Fruit fly (Drosophila melanogaster): Measurements from ENCODE around the gene CG4186.

Gene CG4186

dm6 chr3L:20778224-20779063, 9.1 kb downstream of the CG4186 start, which contains the start of the genes Pex16 and Pex14 (continued):
- TF ChIP-seq CG10979 (tag; optimal IDR thresholded peaks at IDR 0.05), result peak; percentile 39
- TF ChIP-seq CG15696 (tag; optimal IDR thresholded peaks at IDR 0.05), result peak; percentile 61
- no peak for TF ChIP-seq bowl (GFP tag; IDR thresholded peaks at IDR 0.05)
- peak; percentile 55 for TF ChIP-seq eyg (GFP tag; optimal IDR thresholded peaks at IDR 0.05)
- TF ChIP-seq gcm (GFP tag; optimal IDR thresholded peaks at IDR 0.05), result no peak
- peak; percentile 68 for TF ChIP-seq CG15269 (tag; optimal IDR thresholded peaks at IDR 0.05)
- TF ChIP-seq CG9817 (tag; optimal IDR thresholded peaks at IDR 0.05), result peak; percentile 76
- TF ChIP-seq ssp (GFP tag; IDR thresholded peaks at IDR 0.05), result peak; percentile 63
- TF ChIP-seq CG10147 (GFP tag; optimal IDR thresholded peaks at IDR 0.05), result no peak
- peak; percentile 70 for TF ChIP-seq CG13424 (tag; optimal IDR thresholded peaks at IDR 0.05)
- TF ChIP-seq lmd (GFP tag; IDR thresholded peaks at IDR 0.05), result peak; percentile 80
- no peak for TF ChIP-seq CrebB (tag; optimal IDR thresholded peaks at IDR 0.05)
- TF ChIP-seq Sox102F (GFP tag; optimal IDR thresholded peaks at IDR 0.05), result no peak
- TF ChIP-seq btn (GFP tag; optimal IDR thresholded peaks at IDR 0.05), result peak; percentile 45
- TF ChIP-seq Dek (tag; optimal IDR thresholded peaks at IDR 0.05), result no peak
- peak; percentile 69 for TF ChIP-seq NfI (GFP tag; optimal IDR thresholded peaks at IDR 0.05)
- no peak for TF ChIP-seq gsb (GFP tag; IDR thresholded peaks at IDR 0.05)
- TF ChIP-seq sens-2 (GFP tag; IDR thresholded peaks at IDR 0.05), result no peak
- TF ChIP-seq NFAT (GFP tag; IDR thresholded peaks at IDR 0.05), result peak; percentile 76
- no peak for TF ChIP-seq z (GFP tag; IDR thresholded peaks at IDR 0.05)
- TF ChIP-seq oc (tag; optimal IDR thresholded peaks at IDR 0.05), result no peak
- peak; percentile 73 for TF ChIP-seq tgo (GFP tag; IDR thresholded peaks at IDR 0.05)
- TF ChIP-seq H2.0 (GFP tag; IDR thresholded peaks at IDR 0.05), result peak; percentile 71
- TF ChIP-seq bigmax (GFP tag; optimal IDR thresholded peaks at IDR 0.05), result no peak
- TF ChIP-seq PHDP (tag; optimal IDR thresholded peaks at IDR 0.05), result peak; percentile 46
- peak; percentile 19 for TF ChIP-seq CG2875 (GFP tag; optimal IDR thresholded peaks at IDR 0.05)
- TF ChIP-seq CG11696 (GFP tag; IDR thresholded peaks at IDR 0.05), result peak; percentile 48; the same call in 1 of the 2 replicates
- TF ChIP-seq CG4282 (GFP tag; optimal IDR thresholded peaks at IDR 0.05), result no peak
- peak; percentile 37 for TF ChIP-seq ara (GFP tag; IDR thresholded peaks at IDR 0.05)
- peak; percentile 25 for TF ChIP-seq CG17912 (GFP tag; optimal IDR thresholded peaks at IDR 0.05)
- TF ChIP-seq CG10267 (tag; optimal IDR thresholded peaks at IDR 0.05), result peak; percentile 44
- no peak for TF ChIP-seq Hey (tag; optimal IDR thresholded peaks at IDR 0.05)
- no peak; the same call in 1 of the 2 replicates for TF ChIP-seq CG31441 (GFP tag; IDR thresholded peaks at IDR 0.05)
- peak; percentile 48; the same call in 1 of the 2 replicates for TF ChIP-seq Poxn (GFP tag; IDR thresholded peaks at IDR 0.05)
- peak; percentile 46; the same call in 1 of the 3 replicates for TF ChIP-seq CG11560 (tag; IDR thresholded peaks at IDR 0.05)
- TF ChIP-seq CG12071 (GFP tag; optimal IDR thresholded peaks at IDR 0.05), result peak; percentile 20
- TF ChIP-seq jing (GFP tag; optimal IDR thresholded peaks at IDR 0.05), result no peak
- TF ChIP-seq gcm2 (GFP tag; optimal IDR thresholded peaks at IDR 0.05), result peak; percentile 27
- TF ChIP-seq CG17568 (GFP tag; optimal IDR thresholded peaks at IDR 0.05), result no peak
- TF ChIP-seq ranshi (GFP tag; IDR thresholded peaks at IDR 0.05), result peak; percentile 71
- peak; percentile 79 for TF ChIP-seq CG12391 (tag; optimal IDR thresholded peaks at IDR 0.05)
- no peak for TF ChIP-seq fd102C (GFP tag; optimal IDR thresholded peaks at IDR 0.05)
- peak; percentile 53 for TF ChIP-seq sug (tag; optimal IDR thresholded peaks at IDR 0.05)
- TF ChIP-seq CG4854 (GFP tag; optimal IDR thresholded peaks at IDR 0.05), result peak; percentile 38
- TF ChIP-seq dmrt99B (tag; optimal IDR thresholded peaks at IDR 0.05), result no peak
- TF ChIP-seq Dad (GFP tag; optimal IDR thresholded peaks at IDR 0.05), result peak; percentile 65
- peak; percentile 64; the same call in 2 of the 3 replicates for TF ChIP-seq B-H1 (GFP tag; IDR thresholded peaks at IDR 0.05)
- TF ChIP-seq pb (GFP tag; optimal IDR thresholded peaks at IDR 0.05), result peak; percentile 33
- TF ChIP-seq CG16779 (GFP tag; IDR thresholded peaks at IDR 0.05), result no peak
